Worm (Caenorhabditis elegans) whole organism, late embryonic: Measurements from ENCODE around the gene T25B9.11.

Experiments
- K02D7.2 ChIP-seq: sonication (generic microtip); optimal IDR thresholded peaks from 2 replicates; lab custom pipeline; 2017; ENCODE audit warnings: mild to moderate bottlenecking, missing genetic modification characterization, missing compliant biosample characterization
- ama-1 ChIP-seq: fragments of 150-350 bp; optimal IDR thresholded peaks from 2 replicates; lab custom pipeline; 2014
- ceh-19 ChIP-seq: fragments of 200-800 bp; sonication (Bioruptor generic); optimal IDR thresholded peaks from 2 replicates; lab custom pipeline; 2018; ENCODE audit warnings: mild to moderate bottlenecking, missing genetic modification characterization, missing compliant biosample characterization
- ceh-34 ChIP-seq: sonication (generic microtip); optimal IDR thresholded peaks from 2 replicates; lab custom pipeline; 2016; ENCODE audit warnings: mild to moderate bottlenecking, missing genetic modification characterization, missing compliant biosample characterization
- ceh-9 ChIP-seq: sonication (generic microtip); optimal IDR thresholded peaks from 2 replicates; lab custom pipeline; 2016; ENCODE audit warnings: mild to moderate bottlenecking, missing genetic modification characterization, inconsistent platforms, missing compliant biosample characterization
- hlh-30 ChIP-seq: sonication (generic microtip); optimal IDR thresholded peaks from 2 replicates; lab custom pipeline; 2017; ENCODE audit warnings: antibody characterized with exemption, missing genetic modification characterization, missing compliant biosample characterization; ENCODE audit not compliant: insufficient read depth
- hlh-8 ChIP-seq: sonication (generic microtip); optimal IDR thresholded peaks from 2 replicates; lab custom pipeline; 2016; ENCODE audit warnings: missing genotype, missing genetic modification characterization, missing compliant biosample characterization
- nfya-1 ChIP-seq: sonication (generic microtip); optimal IDR thresholded peaks from 2 replicates; lab custom pipeline; 2017; ENCODE audit warnings: missing genetic modification characterization, mild to moderate bottlenecking, missing compliant biosample characterization, antibody characterized with exemption, moderate library complexity
- nhr-11 ChIP-seq: fragments of 150-350 bp; optimal IDR thresholded peaks from 2 replicates; lab custom pipeline; 2014; ENCODE audit warnings: missing biosample characterization, missing genetic modification characterization
- nhr-232 ChIP-seq: sonication (generic microtip); optimal IDR thresholded peaks from 2 replicates; lab custom pipeline; 2016; ENCODE audit warnings: missing genetic modification characterization, missing compliant biosample characterization
- sox-2 ChIP-seq: fragments of 200-800 bp; sonication (Bioruptor generic); IDR thresholded peaks from 2 replicates; pipeline ENCODE4 v1.3.6; 2022; ENCODE audit warnings: missing genetic modification reagents, missing genetic modification characterization, missing compliant biosample characterization

ce11 chrIV:10750041-10750440 is 14.3 kb upstream of the T25B9.11 start, which contains the start of gene T25B9.1:
- no peak for TF ChIP-seq nhr-11
- no peak for TF ChIP-seq ama-1 (lab: Kevin White, UChicago)
- no peak for TF ChIP-seq ceh-34 (tag; lab: Kevin White, UChicago)
- no peak for TF ChIP-seq ceh-9 (tag; lab: Kevin White, UChicago)
- no peak for TF ChIP-seq hlh-8 (tag; lab: Kevin White, UChicago)
- TF ChIP-seq nfya-1 (tag; lab: Kevin White, UChicago), result no peak
- TF ChIP-seq K02D7.2, result no peak
- TF ChIP-seq nhr-232 (tag; lab: Kevin White, UChicago), result no peak
- TF ChIP-seq sox-2 (GFP tag; lab: Robert Waterston, UW), result no peak
- no peak for TF ChIP-seq hlh-30
- no peak for TF ChIP-seq ceh-19 (GFP tag; lab: Kevin White, UChicago)
